Worm (Caenorhabditis elegans): Measurements from ENCODE around the gene W06F12.2.

Gene W06F12.2

ce11 chrIII:13732665-13733064, 1.2 kb upstream of the W06F12.2 start:
- TF ChIP-seq unc-98 (GFP tag; IDR thresholded peaks at IDR 0.05), result no peak
- TF ChIP-seq hlh-17 (GFP tag; optimal IDR thresholded peaks at IDR 0.05; ENCODE audit: borderline replicate concordance), result no peak
- TF ChIP-seq mdl-1 (tag; optimal IDR thresholded peaks at IDR 0.05), result no peak
- no peak for TF ChIP-seq isw-1 (GFP tag; IDR thresholded peaks at IDR 0.05)
- TF ChIP-seq nhr-11 (tag; optimal IDR thresholded peaks at IDR 0.05), result no peak
- TF ChIP-seq nhr-77 (tag; optimal IDR thresholded peaks at IDR 0.05), result no peak
- TF ChIP-seq vab-15 (tag; optimal IDR thresholded peaks at IDR 0.05), result no peak
- no peak for TF ChIP-seq unc-86 (tag; optimal IDR thresholded peaks at IDR 0.05)
- no peak for TF ChIP-seq ceh-63 (GFP tag; optimal IDR thresholded peaks at IDR 0.05)

ce11 chrIII:13729760-13730159, 1.7 kb downstream of the W06F12.2 start:
- no peak for TF ChIP-seq efl-1 (optimal IDR thresholded peaks at IDR 0.05)
- peak in 1 of 2 experiments; percentile 14 for TF ChIP-seq efl-1 (GFP tag; optimal IDR thresholded peaks at IDR 0.05 in 1 of 2)
- no peak for TF ChIP-seq ztf-11 (tag; optimal IDR thresholded peaks at IDR 0.05)

DNA sequence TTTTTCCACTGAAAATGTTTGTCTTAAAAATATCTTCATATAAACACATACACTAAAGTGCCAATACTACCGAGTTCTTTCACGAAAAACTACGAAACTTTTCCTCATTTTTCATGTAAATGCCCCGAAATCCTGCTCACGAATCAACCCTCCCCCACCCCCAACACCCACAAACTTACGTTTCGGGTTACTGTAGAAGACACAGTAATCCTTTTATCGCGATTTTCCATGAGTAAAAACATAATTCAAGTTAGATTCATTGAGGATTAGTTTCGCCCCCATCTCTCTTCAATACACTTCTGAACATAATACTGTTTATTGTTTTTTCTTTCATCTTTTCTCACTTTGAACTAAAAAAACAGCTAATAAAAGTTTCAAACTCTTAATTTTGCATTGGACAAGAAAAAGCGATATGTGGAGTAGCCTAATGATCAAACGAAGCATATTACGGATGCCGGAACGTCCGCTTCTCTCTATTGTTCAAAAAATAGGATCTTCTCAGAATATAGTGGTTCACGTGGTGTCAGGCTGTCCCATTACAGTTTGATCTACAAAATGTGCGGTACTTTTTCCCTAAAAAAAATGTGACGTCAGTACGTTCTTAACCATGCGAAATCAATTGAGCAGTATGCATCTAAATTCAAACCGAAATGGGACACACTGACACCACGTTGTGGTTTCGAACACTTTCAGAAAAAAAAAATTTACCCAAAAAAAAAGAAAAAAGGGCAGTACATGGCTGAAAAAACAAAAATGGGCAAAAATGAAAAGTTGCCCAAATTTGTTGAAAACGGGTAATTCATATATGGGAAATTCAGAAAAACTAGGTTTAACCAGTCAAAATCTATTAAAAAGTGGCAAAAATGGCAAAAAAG, 7.2 kb downstream of the W06F12.2 start:
- TF ChIP-seq sup-37 (GFP tag; optimal IDR thresholded peaks at IDR 0.05), result no peak
- TF ChIP-seq efl-1 (optimal IDR thresholded peaks at IDR 0.05), result no peak
- TF ChIP-seq efl-1 (GFP tag; optimal IDR thresholded peaks at IDR 0.05 in 1 of 2), result peak in 1 of 2 experiments; percentile 84
- TF ChIP-seq unc-130 (tag; optimal IDR thresholded peaks at IDR 0.05), result no peak
- 0 out of 2 replicates have a peak, but pooled peaks have one; percentile 15 for TF ChIP-seq nhr-19 (GFP tag; conservative IDR thresholded peaks at IDR 0.05)
- peak; percentile 17 for TF ChIP-seq nhr-71 (tag; optimal IDR thresholded peaks at IDR 0.05)
- TF ChIP-seq fkh-8 (tag; optimal IDR thresholded peaks at IDR 0.05), result peak; percentile 4
- peak; percentile 29 for TF ChIP-seq nhr-85 (tag)
- TF ChIP-seq lir-3 (tag; optimal IDR thresholded peaks at IDR 0.05; ENCODE audit: poor library complexity), result no peak
- TF ChIP-seq unc-30 (tag; optimal IDR thresholded peaks at IDR 0.05), result no peak
- TF ChIP-seq mab-9 (GFP tag; IDR thresholded peaks at IDR 0.05), result peak; percentile 6; the same call in 1 of the 2 replicates
- peak; percentile 4 for TF ChIP-seq nhr-90 (tag; optimal IDR thresholded peaks at IDR 0.05; ENCODE audit: poor library complexity)
- no peak for TF ChIP-seq ceh-63 (GFP tag; optimal IDR thresholded peaks at IDR 0.05)

- no peak for TF ChIP-seq unc-86 (tag; optimal IDR thresholded peaks at IDR 0.05)
- TF ChIP-seq nhr-76 (tag; optimal IDR thresholded peaks at IDR 0.05), result no peak
- no peak for TF ChIP-seq pqm-1 (tag; optimal IDR thresholded peaks at IDR 0.05)
- TF ChIP-seq lin-35 (GFP tag; optimal IDR thresholded peaks at IDR 0.05), result no peak
- TF ChIP-seq mep-1 (tag; optimal IDR thresholded peaks at IDR 0.05), result no peak
- TF ChIP-seq tlp-1 (tag; optimal IDR thresholded peaks at IDR 0.05), result no peak
- no peak for TF ChIP-seq aha-1 (tag; optimal IDR thresholded peaks at IDR 0.05)
- TF ChIP-seq pax-3 (tag; optimal IDR thresholded peaks at IDR 0.05), result no peak
- TF ChIP-seq rnt-1 (tag; optimal IDR thresholded peaks at IDR 0.05), result no peak
- TF ChIP-seq elt-3 (tag; optimal IDR thresholded peaks at IDR 0.05), result no peak
- TF ChIP-seq ztf-4 (tag; optimal IDR thresholded peaks at IDR 0.05), result no peak
- TF ChIP-seq ceh-63 (GFP tag; optimal IDR thresholded peaks at IDR 0.05), result no peak
- peak; percentile 50 for TF ChIP-seq nhr-85 (tag)
- no peak for TF ChIP-seq egl-13 (tag; optimal IDR thresholded peaks at IDR 0.05)
- no peak for TF ChIP-seq lin-39 (tag; optimal IDR thresholded peaks at IDR 0.05)
- peak; percentile 87 for TF ChIP-seq dsc-1 (tag; optimal IDR thresholded peaks at IDR 0.05)
- TF ChIP-seq efl-1 (optimal IDR thresholded peaks at IDR 0.05), result no peak
- TF ChIP-seq efl-1 (GFP tag; optimal IDR thresholded peaks at IDR 0.05 in 1 of 2), result peak in 1 of 2 experiments; percentile 83
- TF ChIP-seq fkh-4 (tag; optimal IDR thresholded peaks at IDR 0.05; ENCODE audit: borderline replicate concordance), result peak; percentile 46
- no peak for TF ChIP-seq fos-1 (tag; optimal IDR thresholded peaks at IDR 0.05)
- TF ChIP-seq egl-27 (tag; optimal IDR thresholded peaks at IDR 0.05), result no peak
- TF ChIP-seq zag-1 (tag; optimal IDR thresholded peaks at IDR 0.05), result no peak
- no peak for TF ChIP-seq Y116A8C.19 (tag; optimal IDR thresholded peaks at IDR 0.05; ENCODE audit: borderline replicate concordance)
- TF ChIP-seq nhr-77 (tag; optimal IDR thresholded peaks at IDR 0.05), result no peak
- no peak for TF ChIP-seq nhr-28 (tag; optimal IDR thresholded peaks at IDR 0.05)
- TF ChIP-seq irx-1 (tag; optimal IDR thresholded peaks at IDR 0.05), result no peak
- TF ChIP-seq nhr-12 (tag; optimal IDR thresholded peaks at IDR 0.05), result no peak
- no peak for TF ChIP-seq lsy-2 (tag; optimal IDR thresholded peaks at IDR 0.05)
Observed at ce11 chrIII:13722387-13723122, 8.9 kb downstream of the W06F12.2 start.

Data from whole organism, L1 larva.